Fruit fly (Drosophila melanogaster) whole organism, embryonic: ENCODE measurements around the gene CG16903.
A peak's percentile ranks its signal among the peaks of the same experiment; 100 is the strongest.

Experiments used
- Bgb ChIP-seq: fragments of 200-800 bp; sonication (Bioruptor generic); IDR thresholded peaks from 2 replicates; pipeline ENCODE4 v1.3.6; 2022; ENCODE audit warnings: missing biosample characterization, missing genetic modification characterization; ENCODE audit not compliant: partially characterized antibody
- C15 ChIP-seq: fragments of 200-800 bp; sonication (Bioruptor generic); IDR thresholded peaks from 3 replicates; pipeline ENCODE4 v1.3.6; 2022; ENCODE audit warnings: missing biosample characterization, missing genetic modification characterization
- CG12071 ChIP-seq: fragments of 200-800 bp; sonication (Bioruptor generic); optimal IDR thresholded peaks from 3 replicates; lab custom pipeline; 2018; ENCODE audit warnings: missing biosample characterization, mild to moderate bottlenecking, missing genetic modification characterization
- CG12219 ChIP-seq: fragments of 200-800 bp; sonication (Bioruptor generic); optimal IDR thresholded peaks from 3 replicates; lab custom pipeline; 2018; ENCODE audit warnings: missing biosample characterization, mild to moderate bottlenecking, missing genetic modification characterization
- CG12769 ChIP-seq: fragments of 200-800 bp; sonication (Bioruptor generic); optimal IDR thresholded peaks from 2 replicates; lab custom pipeline; 2019; ENCODE audit warnings: missing biosample characterization, mild to moderate bottlenecking, missing genetic modification characterization, moderate library complexity
- CG15269 ChIP-seq: fragments of 200-800 bp; sonication (Bioruptor generic); optimal IDR thresholded peaks from 2 replicates; lab custom pipeline; 2018; ENCODE audit warnings: missing biosample characterization, mild to moderate bottlenecking, missing genetic modification characterization, moderate library complexity
- CG2116 ChIP-seq: fragments of 200-800 bp; sonication (Bioruptor generic); optimal IDR thresholded peaks from 3 replicates; lab custom pipeline; 2018; ENCODE audit warnings: missing biosample characterization, mild to moderate bottlenecking, missing genetic modification characterization
- CG31441 ChIP-seq: fragments of 200-800 bp; sonication (Bioruptor generic); IDR thresholded peaks from 2 replicates; pipeline ENCODE4 v1.3.6; 2022; ENCODE audit warnings: missing biosample characterization, missing genetic modification characterization
- CG32532 ChIP-seq: fragments of 200-800 bp; sonication (Bioruptor generic); IDR thresholded peaks from 2 replicates; pipeline ENCODE4 v1.3.6; 2022; ENCODE audit warnings: missing biosample characterization, missing genetic modification characterization
- CG3407 ChIP-seq: fragments of 200-800 bp; sonication (Bioruptor generic); optimal IDR thresholded peaks from 2 replicates; lab custom pipeline; 2018; ENCODE audit warnings: missing biosample characterization, mild to moderate bottlenecking, missing genetic modification characterization
- CG5953 ChIP-seq: fragments of 200-800 bp; sonication (Bioruptor generic); IDR thresholded peaks from 2 replicates; pipeline ENCODE4 v1.3.6; 2022; ENCODE audit warnings: missing biosample characterization, missing genetic modification characterization
- CG6813 ChIP-seq: fragments of 200-800 bp; sonication (Bioruptor generic); optimal IDR thresholded peaks from 2 replicates; lab custom pipeline; 2017; ENCODE audit warnings: missing biosample characterization, missing genetic modification characterization, mild to moderate bottlenecking, moderate library complexity, missing genetic modification reagents
- CG7372 ChIP-seq: fragments of 200-800 bp; sonication (Bioruptor generic); IDR thresholded peaks from 2 replicates; pipeline ENCODE4 v1.3.6; 2022; ENCODE audit warnings: missing biosample characterization, missing genetic modification characterization
- CG9797 ChIP-seq: fragments of 200-800 bp; sonication (Bioruptor generic); optimal IDR thresholded peaks from 3 replicates; lab custom pipeline; 2018; ENCODE audit warnings: missing biosample characterization, mild to moderate bottlenecking, missing genetic modification characterization
- CG9817 ChIP-seq: fragments of 200-800 bp; sonication (Bioruptor generic); optimal IDR thresholded peaks from 2 replicates; lab custom pipeline; 2018; ENCODE audit warnings: missing biosample characterization, mild to moderate bottlenecking, missing genetic modification characterization, moderate library complexity
- Camta ChIP-seq: fragments of 200-800 bp; sonication (Bioruptor generic); optimal IDR thresholded peaks from 2 replicates; lab custom pipeline; 2016; ENCODE audit warnings: missing biosample characterization, missing genetic modification characterization
- CoRest ChIP-seq: fragments of 200-800 bp; sonication (Bioruptor generic); optimal IDR thresholded peaks from 3 replicates; lab custom pipeline; 2018; ENCODE audit warnings: missing biosample characterization, mild to moderate bottlenecking, missing genetic modification characterization, moderate library complexity
- Deaf1 ChIP-seq: fragments of 200-800 bp; optimal IDR thresholded peaks from 3 replicates; lab custom pipeline; 2019; ENCODE audit warnings: missing biosample characterization, mild to moderate bottlenecking, missing genetic modification characterization, moderate library complexity
- Dip2 ChIP-seq: fragments of 200-800 bp; sonication (Bioruptor generic); IDR thresholded peaks from 2 replicates; pipeline ENCODE4 v1.3.6; 2022; ENCODE audit warnings: missing biosample characterization, missing genetic modification characterization
- Dp ChIP-seq: fragments of 200-800 bp; sonication (Bioruptor generic); optimal IDR thresholded peaks from 2 replicates; lab custom pipeline; 2018; ENCODE audit warnings: missing biosample characterization, mild to moderate bottlenecking, missing genetic modification characterization, moderate library complexity
- E2f2 ChIP-seq: fragments of 200-800 bp; sonication (Bioruptor generic); IDR thresholded peaks from 2 replicates; pipeline ENCODE4 v1.3.6; 2022; ENCODE audit warnings: missing biosample characterization, missing genetic modification characterization
- Ets97D ChIP-seq: fragments of 200-800 bp; sonication (Bioruptor generic); optimal IDR thresholded peaks from 3 replicates; lab custom pipeline; 2016; ENCODE audit warnings: missing biosample characterization, missing genetic modification characterization
- HLH54F ChIP-seq: fragments of 200-800 bp; sonication (Bioruptor generic); optimal IDR thresholded peaks from 3 replicates; lab custom pipeline; 2016; ENCODE audit warnings: missing biosample characterization, missing genetic modification characterization
- Med ChIP-seq: fragments of 200-800 bp; sonication (Bioruptor generic); peaks from one replicate; lab custom pipeline; 2016; ENCODE audit warnings: missing biosample characterization, missing genetic modification characterization, mild to moderate bottlenecking, inconsistent platforms, moderate library complexity
- Pdp1 ChIP-seq, 2 experiments: fragments of 200-800 bp; sonication (Bioruptor generic); optimal IDR thresholded peaks; 3 replicates each; lab custom pipeline; 2016; ENCODE audit warnings: missing biosample characterization in 2 of 2, missing genetic modification characterization in 2 of 2, mild to moderate bottlenecking in 1 of 2, moderate library complexity in 1 of 2
- ac ChIP-seq: fragments of 200-800 bp; sonication (Bioruptor generic); optimal IDR thresholded peaks from 3 replicates; lab custom pipeline; 2017; ENCODE audit warnings: missing biosample characterization, mild to moderate bottlenecking, missing genetic modification characterization
- ato ChIP-seq: fragments of 200-800 bp; sonication (Bioruptor generic); IDR thresholded peaks from 2 replicates; pipeline ENCODE4 v1.3.6; 2022; ENCODE audit warnings: missing biosample characterization, missing genetic modification characterization; ENCODE audit not compliant: partially characterized antibody
- cato ChIP-seq: fragments of 200-800 bp; sonication (Bioruptor generic); optimal IDR thresholded peaks from 2 replicates; lab custom pipeline; 2016; ENCODE audit warnings: missing biosample characterization, missing genetic modification characterization, borderline replicate concordance
- crol ChIP-seq: fragments of 200-800 bp; sonication (Bioruptor generic); IDR thresholded peaks from 2 replicates; pipeline ENCODE4 v1.3.6; 2022; ENCODE audit warnings: missing biosample characterization, missing genetic modification characterization
- dati ChIP-seq: fragments of 200-800 bp; sonication (Bioruptor generic); IDR thresholded peaks from 2 replicates; pipeline ENCODE4 v1.3.6; 2022; ENCODE audit warnings: missing biosample characterization, missing genetic modification characterization
- dysf ChIP-seq: fragments of 200-800 bp; sonication (Bioruptor generic); IDR thresholded peaks from 3 replicates; pipeline ENCODE4 v1.3.6; 2022; ENCODE audit warnings: missing biosample characterization, missing genetic modification characterization
- ewg ChIP-seq: fragments of 200-800 bp; sonication (Bioruptor generic); optimal IDR thresholded peaks from 3 replicates; lab custom pipeline; 2017; ENCODE audit warnings: mild to moderate bottlenecking, missing biosample characterization, missing genetic modification reagents, missing genetic modification characterization
- fd102C ChIP-seq: fragments of 200-800 bp; sonication (Bioruptor generic); optimal IDR thresholded peaks from 2 replicates; lab custom pipeline; 2018; ENCODE audit warnings: missing biosample characterization, mild to moderate bottlenecking, missing genetic modification characterization, moderate library complexity
- gt ChIP-seq: fragments of 200-800 bp; sonication (Bioruptor generic); IDR thresholded peaks from 2 replicates; pipeline ENCODE4 v1.3.6; 2022; ENCODE audit warnings: missing biosample characterization, missing genetic modification characterization
- lab ChIP-seq: fragments of 200-800 bp; sonication (Bioruptor generic); optimal IDR thresholded peaks from 3 replicates; lab custom pipeline; 2017; ENCODE audit warnings: missing biosample characterization, missing genetic modification characterization, mild to moderate bottlenecking, moderate library complexity, missing genetic modification reagents
- org-1 ChIP-seq: fragments of 200-800 bp; sonication (Bioruptor generic); optimal IDR thresholded peaks from 2 replicates; lab custom pipeline; 2017; ENCODE audit warnings: missing biosample characterization, missing genetic modification characterization
- p53 ChIP-seq: fragments of 200-800 bp; sonication (Bioruptor generic); optimal IDR thresholded peaks from 2 replicates; lab custom pipeline; 2016; ENCODE audit warnings: missing biosample characterization, missing genetic modification characterization
- peb ChIP-seq: fragments of 200-800 bp; sonication (Bioruptor generic); IDR thresholded peaks from 2 replicates; pipeline ENCODE4 v1.3.6; 2022; ENCODE audit warnings: missing biosample characterization, missing genetic modification characterization
- psq ChIP-seq: fragments of 200-800 bp; sonication (Bioruptor generic); optimal IDR thresholded peaks from 2 replicates; lab custom pipeline; 2017; ENCODE audit warnings: missing biosample characterization, missing genetic modification characterization
- pzg ChIP-seq: fragments of 200-800 bp; sonication (Bioruptor generic); optimal IDR thresholded peaks from 3 replicates; lab custom pipeline; 2018; ENCODE audit warnings: missing biosample characterization, mild to moderate bottlenecking, missing genetic modification characterization, moderate library complexity
- repo ChIP-seq: fragments of 200-800 bp; sonication (Bioruptor generic); optimal IDR thresholded peaks from 2 replicates; lab custom pipeline; 2016; ENCODE audit warnings: missing biosample characterization, missing genetic modification characterization
- sima ChIP-seq: fragments of 200-800 bp; sonication (Bioruptor generic); optimal IDR thresholded peaks from 2 replicates; lab custom pipeline; 2016; ENCODE audit warnings: missing biosample characterization, missing genetic modification characterization
- sob ChIP-seq: fragments of 200-800 bp; sonication (Bioruptor generic); IDR thresholded peaks from 2 replicates; pipeline ENCODE4 v1.3.6; 2022; ENCODE audit warnings: missing biosample characterization, missing genetic modification characterization
- sqz ChIP-seq: fragments of 200-800 bp; sonication (Bioruptor generic); optimal IDR thresholded peaks from 3 replicates; lab custom pipeline; 2018; ENCODE audit warnings: missing biosample characterization, mild to moderate bottlenecking, missing genetic modification characterization
- sr ChIP-seq: fragments of 200-800 bp; sonication (Bioruptor generic); IDR thresholded peaks from 3 replicates; pipeline ENCODE4 v1.3.6; 2022; ENCODE audit warnings: missing biosample characterization, missing genetic modification characterization
- ssp ChIP-seq: fragments of 200-800 bp; sonication (Bioruptor generic); IDR thresholded peaks from 2 replicates; pipeline ENCODE4 v1.3.6; 2022; ENCODE audit warnings: missing biosample characterization, missing genetic modification characterization
- tll ChIP-seq, 2 experiments: fragments of 200-800 bp in 1 of 2; fragments of >200 bp in 1 of 2; sonication (Bioruptor generic) in 1 of 2; optimal IDR thresholded peaks; 2 replicates each; lab custom pipeline; 2017 to 2019; ENCODE audit warnings: missing biosample characterization in 2 of 2, missing genetic modification characterization in 2 of 2, mild to moderate bottlenecking in 1 of 2, moderate library complexity in 1 of 2
- twi ChIP-seq: fragments of 200-800 bp; optimal IDR thresholded peaks from 2 replicates; lab custom pipeline; 2019; ENCODE audit warnings: missing biosample characterization, mild to moderate bottlenecking, missing genetic modification characterization, moderate library complexity
- zf30C ChIP-seq: fragments of 200-800 bp; sonication (Bioruptor generic); optimal IDR thresholded peaks from 3 replicates; lab custom pipeline; 2018; ENCODE audit warnings: missing biosample characterization, mild to moderate bottlenecking, missing genetic modification characterization
- zfh2 ChIP-seq: fragments of 200-800 bp; sonication (Bioruptor generic); optimal IDR thresholded peaks from 2 replicates; lab custom pipeline; 2016; ENCODE audit warnings: missing biosample characterization, missing genetic modification characterization

Gene CG16903

dm6 chrX:2065073-2065472 lies 15.1 kb downstream of the CG16903 start, which contains the start of gene CG4281 (continued):
- no peak for TF ChIP-seq Camta
- TF ChIP-seq ssp (GFP tag; lab: Robert Waterston, UW): no peak
- no peak for TF ChIP-seq CG5953
- TF ChIP-seq dati (GFP tag; lab: Robert Waterston, UW): no peak
- TF ChIP-seq HLH54F (GFP tag; lab: Kevin White, UChicago): no peak
- TF ChIP-seq fd102C (GFP tag; lab: Kevin White, UChicago): no peak
- peak; percentile 93 for TF ChIP-seq Bgb
- peak; percentile 22 for TF ChIP-seq CG9797 (GFP tag; lab: Kevin White, UChicago)
- TF ChIP-seq org-1 (GFP tag; lab: Kevin White, UChicago): no peak
- peak; percentile 74 for TF ChIP-seq p53
- TF ChIP-seq CG12219 (GFP tag; lab: Kevin White, UChicago): no peak
- TF ChIP-seq CG12769 (tag; lab: Kevin White, UChicago): no peak
- TF ChIP-seq E2f2: peak; percentile 82
- TF ChIP-seq cato (GFP tag; lab: Kevin White, UChicago): no peak
- no peak for TF ChIP-seq C15
- TF ChIP-seq CG2116 (GFP tag; lab: Kevin White, UChicago): peak; percentile 80
- TF ChIP-seq Ets97D (GFP tag; lab: Kevin White, UChicago): peak; percentile 15
- peak; percentile 34 for TF ChIP-seq CoRest
- TF ChIP-seq ato: peak; percentile 82
- TF ChIP-seq sob: no peak
- TF ChIP-seq, all 482 proteins: peak for 77

DNA sequence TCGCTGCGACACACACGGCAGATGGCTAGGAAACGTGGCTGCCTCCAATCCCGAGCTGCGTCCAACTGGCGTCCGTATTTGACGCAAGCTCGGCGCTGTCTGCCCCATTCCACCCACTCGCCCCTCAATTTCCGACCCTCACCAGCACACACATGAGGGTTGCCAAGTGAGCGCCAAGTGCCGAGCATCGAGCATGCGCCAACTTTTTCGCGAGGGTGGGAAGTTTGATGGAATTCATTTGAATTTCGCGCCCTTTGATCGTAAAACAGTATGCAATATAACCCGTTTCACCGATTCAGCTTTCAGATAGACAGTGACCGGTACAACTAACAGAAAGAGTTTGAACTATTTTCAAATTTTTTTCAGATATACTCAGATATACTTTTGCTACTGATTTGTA lies 18.4 kb downstream of the CG16903 start, which contains the start of gene Sik2:
Gene Sik2, minus strand, starts transcription at position 67 of the 400 bp plus-strand sequence.
- TF ChIP-seq dysf (GFP tag; lab: Robert Waterston, UW) (no peak), Dp (peak; percentile 48), sr (GFP tag; lab: Robert Waterston, UW) (0 out of 3 replicates have a peak, but pooled peaks have one; percentile 19), Deaf1 (tag; lab: Kevin White, UChicago) (peak; percentile 18), crol (GFP tag; lab: Robert Waterston, UW) (0 out of 2 replicates have a peak, but pooled peaks have one; percentile 41), CG12071 (GFP tag; lab: Kevin White, UChicago) (no peak), ewg (GFP tag; lab: Kevin White, UChicago) (peak; percentile 88), E2f2 (peak; percentile 66), Med (GFP tag; lab: Kevin White, UChicago) (peak; percentile 63), repo (GFP tag; lab: Kevin White, UChicago) (no peak), lab (GFP tag; lab: Kevin White, UChicago) (no peak), CG32532 (GFP tag; lab: Robert Waterston, UW) (peak; percentile 17; the same call in 1 of the 2 replicates), twi (no peak), pzg (GFP tag; lab: Kevin White, UChicago) (peak; percentile 25)

DNA sequence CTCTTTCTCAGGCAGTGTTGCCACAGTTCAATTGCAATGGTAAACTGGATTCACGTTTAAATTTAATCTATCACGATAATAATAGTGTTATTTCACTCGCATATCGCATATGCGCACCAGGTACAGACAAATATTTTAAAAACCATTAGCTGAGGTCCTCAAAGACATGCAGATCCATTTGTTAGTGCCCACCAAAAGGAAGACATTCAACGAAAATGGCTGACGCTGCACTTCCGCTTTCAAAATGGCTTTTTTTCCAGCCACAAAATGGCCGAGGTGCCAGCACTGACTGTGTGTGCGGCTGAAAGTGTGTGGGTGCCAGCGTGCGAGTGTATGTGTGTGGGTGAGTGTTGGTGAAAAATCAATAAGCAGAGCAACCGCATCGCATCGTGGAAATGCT lies 19.1 kb downstream of the CG16903 start:
- TF ChIP-seq sima (GFP tag; lab: Kevin White, UChicago) (no peak), ac (GFP tag; lab: Kevin White, UChicago) (peak; percentile 5), CG9817 (tag; lab: Kevin White, UChicago) (peak; percentile 24), Dip2 (GFP tag; lab: Robert Waterston, UW) (no peak), peb (GFP tag; lab: Robert Waterston, UW) (no peak), gt (GFP tag; lab: Robert Waterston, UW) (no peak), sqz (GFP tag; lab: Kevin White, UChicago) (no peak), CG6813 (GFP tag; lab: Kevin White, UChicago) (peak; percentile 47), sob (0 out of 2 replicates have a peak, but pooled peaks have one; percentile 34), CG7372 (GFP tag; lab: Robert Waterston, UW) (0 out of 2 replicates have a peak, but pooled peaks have one; percentile 31), tll (GFP tag; optimal IDR thresholded peaks at IDR 0.05; lab: Kevin White, UChicago) (no peak), psq (no peak), zf30C (GFP tag; lab: Kevin White, UChicago) (no peak), CG31441 (peak; percentile 55), Pdp1 (GFP tag; optimal IDR thresholded peaks at IDR 0.05; lab: Kevin White, UChicago) (peak; percentile 0 to 18), CG15269 (tag; lab: Kevin White, UChicago) (peak; percentile 50), CG3407 (GFP tag; lab: Kevin White, UChicago) (peak; percentile 19), zfh2 (GFP tag; lab: Kevin White, UChicago) (no peak)
